Fruit fly (Drosophila melanogaster) whole organism, adult: ENCODE results near the gene CG32817.

Experiments used
- CG12768 ChIP-seq: fragments of 200-800 bp; sonication (Bioruptor generic); optimal IDR thresholded peaks from 2 replicates; lab custom pipeline; 2017; ENCODE audit warnings: missing biosample characterization, missing genetic modification characterization, mild to moderate bottlenecking, moderate library complexity, missing genetic modification reagents
- CG33017 ChIP-seq: fragments of 200-800 bp; sonication (Bioruptor generic); optimal IDR thresholded peaks from 2 replicates; lab custom pipeline; 2018; ENCODE audit warnings: missing biosample characterization, mild to moderate bottlenecking, missing genetic modification characterization, moderate library complexity
- CG7045 ChIP-seq: fragments of 200-800 bp; sonication (Bioruptor generic); optimal IDR thresholded peaks from 2 replicates; lab custom pipeline; 2017; ENCODE audit warnings: missing biosample characterization, mild to moderate bottlenecking, missing genetic modification characterization
- Clk ChIP-seq: fragments of 200-800 bp; sonication (Bioruptor generic); optimal IDR thresholded peaks from 2 replicates; lab custom pipeline; 2017; ENCODE audit warnings: missing biosample characterization, missing genetic modification characterization
- Mnt ChIP-seq: fragments of 200-800 bp; sonication (Bioruptor generic); optimal IDR thresholded peaks from 2 replicates; lab custom pipeline; 2016; ENCODE audit warnings: missing biosample characterization, mild to moderate bottlenecking, missing genetic modification characterization
- kay ChIP-seq: fragments of 200-800 bp; sonication (Bioruptor generic); peaks from one replicate; lab custom pipeline; 2016; ENCODE audit warnings: missing biosample characterization, missing genetic modification characterization, borderline replicate concordance
- ovo ChIP-seq: fragments of 200-800 bp; sonication (Bioruptor generic); optimal IDR thresholded peaks from 2 replicates; lab custom pipeline; 2016; ENCODE audit warnings: missing biosample characterization, missing genetic modification characterization

DNA sequence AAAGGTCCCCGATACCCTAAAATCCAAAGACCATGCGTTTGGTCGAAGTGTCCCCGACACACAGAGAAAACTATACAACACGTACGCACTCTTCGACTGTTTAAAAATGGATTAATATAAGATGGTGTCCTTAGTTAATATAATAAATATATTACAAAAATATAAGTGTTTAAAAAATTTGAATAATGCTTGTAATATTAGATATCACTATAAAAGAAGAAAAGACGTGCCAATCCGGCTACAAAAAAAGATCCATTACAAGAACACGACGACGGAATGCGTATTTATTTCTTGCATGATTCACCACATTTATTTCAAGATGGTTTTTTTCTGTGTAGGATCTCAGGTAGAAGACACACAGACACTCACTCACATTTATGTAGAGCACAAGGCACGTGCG, 21.1 kb upstream of the CG32817 start:
- TF ChIP-seq CG33017 (tag; lab: Kevin White, UChicago) (no peak), kay (GFP tag; lab: Kevin White, UChicago) (no peak), CG12768 (GFP tag; lab: Kevin White, UChicago) (no peak), ovo (no peak), CG7045 (GFP tag; lab: Kevin White, UChicago) (no peak), Clk (GFP tag; lab: Kevin White, UChicago) (no peak), Mnt (GFP tag; lab: Kevin White, UChicago) (no peak)
